Worm (Caenorhabditis elegans) whole organism, midembryonic: Measurements from ENCODE around the gene F35C5.12.

Experiments used
- T22C8.4 ChIP-seq: fragments of 200-800 bp; sonication (Bioruptor generic); IDR thresholded peaks from 2 replicates; pipeline ENCODE4 v1.3.6; 2022; ENCODE audit warnings: missing genetic modification characterization, missing compliant biosample characterization
- flt-1 ChIP-seq: fragments of 200-800 bp; sonication (Bioruptor generic); IDR thresholded peaks from 2 replicates; pipeline ENCODE4 v1.3.6; 2022; ENCODE audit warnings: missing genetic modification characterization, missing compliant biosample characterization
- klf-2 ChIP-seq: fragments of 200-800 bp; sonication (Bioruptor generic); conservative IDR thresholded peaks from 2 replicates; pipeline ENCODE4 v1.3.6; 2022; ENCODE audit warnings: missing genetic modification reagents, missing genetic modification characterization, missing compliant biosample characterization
- tab-1 ChIP-seq: fragments of 200-800 bp; sonication (Bioruptor generic); IDR thresholded peaks from 2 replicates; pipeline ENCODE4 v1.3.6; 2022; ENCODE audit warnings: missing genetic modification characterization, missing compliant biosample characterization
- ztf-29 ChIP-seq: fragments of 200-800 bp; sonication (Bioruptor generic); IDR thresholded peaks from 2 replicates; pipeline ENCODE4 v1.3.6; 2022; ENCODE audit warnings: missing genetic modification reagents, missing genetic modification characterization, missing compliant biosample characterization

- TF ChIP-seq ztf-29 (GFP tag; lab: Robert Waterston, UW) = no peak
- TF ChIP-seq T22C8.4 = no peak
- no peak for TF ChIP-seq flt-1 (GFP tag; lab: Robert Waterston, UW)
- TF ChIP-seq klf-2 = no peak
- TF ChIP-seq tab-1 (GFP tag; lab: Robert Waterston, UW) = no peak
These were observed 25.4 kb upstream of the F35C5.12 start, which contains the start of gene arrd-10 for ce11 chrII:12939801-12940200.
